Worm (Caenorhabditis elegans): ENCODE results near the gene srh-245.

DNA sequence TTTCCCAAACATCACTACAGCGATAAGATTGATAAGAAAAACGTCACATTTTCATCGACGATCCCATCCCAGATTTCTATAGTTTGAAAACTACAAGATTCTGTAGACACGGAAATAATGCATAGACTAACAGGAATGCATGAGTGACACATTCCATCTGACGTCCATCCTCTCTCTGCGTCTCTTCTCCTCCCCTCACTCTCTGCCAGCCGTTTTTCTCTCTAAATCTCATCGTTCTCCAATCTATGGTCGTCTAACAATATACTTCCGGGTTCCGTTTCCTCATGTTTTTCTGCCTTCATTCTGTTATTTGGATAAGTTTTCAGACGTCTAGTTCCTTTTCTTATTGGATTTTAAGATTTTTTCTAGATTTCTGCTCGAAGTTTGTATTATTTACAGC, 36.7 kb downstream of the srh-245 start, which contains the start of gene F48G7.4:
- TF ChIP-seq ZK546.5 (tag; optimal IDR thresholded peaks at IDR 0.05) (no peak), daf-12 (tag; optimal IDR thresholded peaks at IDR 0.05) (no peak), daf-19 (GFP tag; conservative IDR thresholded peaks at IDR 0.05) (no peak)

All from whole organism, L4 larva.